Worm (Caenorhabditis elegans): Measurements from ENCODE around the gene kup-1.

The kup-1 gene

ce11 chrV:12071483-12071882 is 30.8 kb upstream of the kup-1 start (continued):
- TF ChIP-seq madf-9 (GFP tag; conservative IDR thresholded peaks at IDR 0.05) (no peak), gei-8 (GFP tag; optimal IDR thresholded peaks at IDR 0.05) (no peak), dve-1 (tag; optimal IDR thresholded peaks at IDR 0.05; ENCODE audit: insufficient read depth) (no peak), hlh-11 (tag; optimal IDR thresholded peaks at IDR 0.05) (peak; percentile 45), egl-27 (tag; optimal IDR thresholded peaks at IDR 0.05) (no peak), lin-38 (GFP tag; IDR thresholded peaks at IDR 0.05) (no peak), ceh-44 (GFP tag; IDR thresholded peaks at IDR 0.05) (no peak), zfp-3 (GFP tag; conservative IDR thresholded peaks at IDR 0.05) (no peak), Y75B8A.6 (GFP tag; IDR thresholded peaks at IDR 0.05) (no peak), set-16 (GFP tag; IDR thresholded peaks at IDR 0.05) (no peak), mdt-29 (GFP tag; IDR thresholded peaks at IDR 0.05) (no peak), skn-1 (tag; optimal IDR thresholded peaks at IDR 0.05) (no peak), dmd-9 (GFP tag; IDR thresholded peaks at IDR 0.05) (no peak), lin-13 (GFP tag; optimal IDR thresholded peaks at IDR 0.05) (no peak), nhr-25 (tag; optimal IDR thresholded peaks at IDR 0.05; ENCODE audit: borderline replicate concordance, insufficient read depth) (peak; percentile 65), ceh-28 (tag; optimal IDR thresholded peaks at IDR 0.05) (no peak), zip-11 (GFP tag; IDR thresholded peaks at IDR 0.05) (no peak), unc-62 (GFP tag; optimal IDR thresholded peaks at IDR 0.05 in 1 of 2) (peak in 1 of 2 experiments; percentile 3), unc-62 (tag; optimal IDR thresholded peaks at IDR 0.05) (no peak), lin-15B (tag; optimal IDR thresholded peaks at IDR 0.05) (no peak), aha-1 (tag) (peak; percentile 46), hmg-1.1 (GFP tag; IDR thresholded peaks at IDR 0.05) (no peak), spr-1 (tag; optimal IDR thresholded peaks at IDR 0.05) (no peak), nhr-111 (GFP tag; optimal IDR thresholded peaks at IDR 0.05) (no peak), php-3 (GFP tag; IDR thresholded peaks at IDR 0.05) (no peak), F49E8.2 (tag; optimal IDR thresholded peaks at IDR 0.05; ENCODE audit: borderline replicate concordance) (no peak), F37D6.2 (tag; optimal IDR thresholded peaks at IDR 0.05) (no peak), nhr-41 (GFP tag; IDR thresholded peaks at IDR 0.05) (no peak), vab-7 (GFP tag; IDR thresholded peaks at IDR 0.05) (no peak), mep-1 (tag; optimal IDR thresholded peaks at IDR 0.05) (no peak), lsy-2 (tag; optimal IDR thresholded peaks at IDR 0.05) (no peak), zip-2 (tag; optimal IDR thresholded peaks at IDR 0.05) (no peak), arid-1 (GFP tag; conservative IDR thresholded peaks at IDR 0.05) (no peak), daf-16 (GFP tag; optimal IDR thresholded peaks at IDR 0.05) (no peak), daf-16 (tag; optimal IDR thresholded peaks at IDR 0.05) (no peak), Y48G9A.11 (GFP tag; IDR thresholded peaks at IDR 0.05) (no peak), nhr-76 (tag; optimal IDR thresholded peaks at IDR 0.05) (no peak), snpc-1.2 (GFP tag; IDR thresholded peaks at IDR 0.05) (no peak), Y5F2A.4 (GFP tag; optimal IDR thresholded peaks at IDR 0.05) (no peak), daf-8 (GFP tag; IDR thresholded peaks at IDR 0.05) (no peak), ceh-20 (GFP tag; IDR thresholded peaks at IDR 0.05) (no peak), snpc-4 (tag; optimal IDR thresholded peaks at IDR 0.05) (no peak), mxl-2 (GFP tag; conservative IDR thresholded peaks at IDR 0.05) (no peak), hlh-30 (tag; optimal IDR thresholded peaks at IDR 0.05; ENCODE audit: insufficient read depth) (peak; percentile 81), sdz-12 (GFP tag; optimal IDR thresholded peaks at IDR 0.05) (no peak), hif-1 (tag; optimal IDR thresholded peaks at IDR 0.05) (no peak), ZK546.5 (tag; optimal IDR thresholded peaks at IDR 0.05) (no peak), nhr-6 (tag; optimal IDR thresholded peaks at IDR 0.05) (no peak), nhr-28 (tag; optimal IDR thresholded peaks at IDR 0.05) (peak; percentile 62), madf-5 (GFP tag; IDR thresholded peaks at IDR 0.05) (no peak), dmd-6 (GFP tag; IDR thresholded peaks at IDR 0.05) (peak; percentile 32; the same call in 1 of the 2 replicates)
